1 worm cellular context compared by ENCODE assay signal in genomic region chrIV:5090993-5091793, ce11.
A peak's percentile ranks its signal among the peaks of the same experiment; 100 is the strongest.
TF ChIP-seq lines count a peak whose summit lies in the region.

Gene snpn-1, minus strand, starts transcription at chrIV:5091043.
Gene C02B10.4, plus strand, starts transcription at chrIV:5091586.

TF ChIP-seq in whole organism, L1 larva, 84 proteins besides CTCF, POLR2A, EP300 and RAD21 (continued from another document):
- TF ChIP-seq lin-35 (GFP tag; optimal IDR thresholded peaks at IDR 0.05; lab: Kevin White, UChicago): peak; percentile 67 to 72
- TF ChIP-seq lir-3 (tag; optimal IDR thresholded peaks at IDR 0.05; lab: Kevin White, UChicago; ENCODE audit: poor library complexity): no peak
- TF ChIP-seq lsy-2 (tag; optimal IDR thresholded peaks at IDR 0.05; lab: Kevin White, UChicago): peak; percentile 98 to 99
- peak; percentile 45 for TF ChIP-seq rnt-1 (tag; optimal IDR thresholded peaks at IDR 0.05; lab: Kevin White, UChicago)
- TF ChIP-seq fkh-10 (GFP tag; optimal IDR thresholded peaks at IDR 0.05; lab: Kevin White, UChicago): peak; percentile 16
- TF ChIP-seq sptf-1 (tag; optimal IDR thresholded peaks at IDR 0.05; lab: Kevin White, UChicago): no peak
- peak; percentile 65 for TF ChIP-seq swsn-7 (tag; optimal IDR thresholded peaks at IDR 0.05; lab: Kevin White, UChicago)
- TF ChIP-seq elt-2 (tag; optimal IDR thresholded peaks at IDR 0.05; lab: Kevin White, UChicago): no peak
- peak; percentile 48 for TF ChIP-seq irx-1 (tag; optimal IDR thresholded peaks at IDR 0.05; lab: Kevin White, UChicago)
- TF ChIP-seq C04F5.9 (tag; optimal IDR thresholded peaks at IDR 0.05; lab: Kevin White, UChicago): peak; percentile 10
- peak; percentile 23 for TF ChIP-seq lin-13 (GFP tag; optimal IDR thresholded peaks at IDR 0.05; lab: Kevin White, UChicago)
- peak; percentile 37 for TF ChIP-seq nhr-90 (tag; optimal IDR thresholded peaks at IDR 0.05; lab: Kevin White, UChicago; ENCODE audit: poor library complexity)
- peak; percentile 35 for TF ChIP-seq lin-39 (tag; optimal IDR thresholded peaks at IDR 0.05; lab: Kevin White, UChicago)
- peak; percentile 54 for TF ChIP-seq nhr-19 (GFP tag; conservative IDR thresholded peaks at IDR 0.05; lab: Robert Waterston, UW)
- TF ChIP-seq unc-130 (tag; optimal IDR thresholded peaks at IDR 0.05; lab: Kevin White, UChicago): peak; percentile 36
- TF ChIP-seq snpc-4 (tag; optimal IDR thresholded peaks at IDR 0.05; lab: Kevin White, UChicago): peak; percentile 32
- peak; percentile 71 for TF ChIP-seq nhr-71 (tag; optimal IDR thresholded peaks at IDR 0.05; lab: Kevin White, UChicago)
- TF ChIP-seq ceh-82 (tag; optimal IDR thresholded peaks at IDR 0.05; lab: Kevin White, UChicago): peak; percentile 25 to 68 (median 51)
- peak; percentile 17 for TF ChIP-seq fos-1 (tag; optimal IDR thresholded peaks at IDR 0.05; lab: Kevin White, UChicago)
- TF ChIP-seq lin-14 (GFP tag; optimal IDR thresholded peaks at IDR 0.05; lab: Kevin White, UChicago): peak; percentile 56
- TF ChIP-seq isw-1 (GFP tag; IDR thresholded peaks at IDR 0.05; lab: Robert Waterston, UW): peak; percentile 51; the same call in 1 of the 2 replicates
- TF ChIP-seq nhr-20 (tag; optimal IDR thresholded peaks at IDR 0.05; lab: Kevin White, UChicago): peak; percentile 64
- TF ChIP-seq tbx-2 (tag; optimal IDR thresholded peaks at IDR 0.05; lab: Kevin White, UChicago): peak; percentile 56
- no peak for TF ChIP-seq hlh-17 (GFP tag; optimal IDR thresholded peaks at IDR 0.05; lab: Kevin White, UChicago; ENCODE audit: borderline replicate concordance)
- peak; percentile 49 to 62 (median 62) for TF ChIP-seq dpl-1 (GFP tag; optimal IDR thresholded peaks at IDR 0.05; lab: Kevin White, UChicago)
